Worm (Caenorhabditis elegans) whole organism, young adult: ENCODE data around the gene madf-1.
A peak's percentile ranks its signal among the peaks of the same experiment; 100 is the strongest.

Experiments
- C06A6.2 ChIP-seq: fragments of 200-800 bp; sonication (Bioruptor generic); conservative IDR thresholded peaks from 2 replicates; pipeline ENCODE4 v1.3.6; 2022; ENCODE audit warnings: missing genetic modification characterization, missing compliant biosample characterization
- D2030.7 ChIP-seq: fragments of 200-800 bp; sonication (Bioruptor generic); IDR thresholded peaks from 2 replicates; pipeline ENCODE4 v1.3.6; 2022; ENCODE audit warnings: missing genetic modification reagents, missing genetic modification characterization, missing compliant biosample characterization
- F10E7.11 ChIP-seq: sonication (generic microtip); optimal IDR thresholded peaks from 2 replicates; lab custom pipeline; 2017; ENCODE audit warnings: mild to moderate bottlenecking, missing genetic modification characterization, moderate library complexity, missing compliant biosample characterization
- F22D6.2 ChIP-seq: sonication (generic microtip); optimal IDR thresholded peaks from 2 replicates; lab custom pipeline; 2016; ENCODE audit warnings: mild to moderate bottlenecking, missing genetic modification characterization, missing compliant biosample characterization
- F23B12.7 ChIP-seq: sonication (generic microtip); optimal IDR thresholded peaks from 2 replicates; lab custom pipeline; 2017; ENCODE audit warnings: missing genetic modification characterization, mild to moderate bottlenecking, missing compliant biosample characterization, antibody characterized with exemption, moderate library complexity; ENCODE audit not compliant: insufficient read depth
- F39B2.1 ChIP-seq: fragments of 200-800 bp; sonication (Bioruptor generic); IDR thresholded peaks from 2 replicates; pipeline ENCODE4 v1.3.6; 2022; ENCODE audit warnings: missing genetic modification reagents, missing genetic modification characterization, missing compliant biosample characterization
- F49E8.2 ChIP-seq: sonication (generic microtip); optimal IDR thresholded peaks from 3 replicates; lab custom pipeline; 2017; ENCODE audit warnings: missing genetic modification characterization, mild to moderate bottlenecking, missing compliant biosample characterization, antibody characterized with exemption, moderate library complexity; ENCODE audit not compliant: insufficient read depth
- T07F8.4 ChIP-seq: sonication (generic microtip); optimal IDR thresholded peaks from 2 replicates; lab custom pipeline; 2016; ENCODE audit warnings: mild to moderate bottlenecking, missing genetic modification characterization, moderate library complexity, missing compliant biosample characterization
- Y53F4B.3 ChIP-seq: fragments of 200-800 bp; sonication (Bioruptor generic); IDR thresholded peaks from 2 replicates; pipeline ENCODE4 v1.3.6; 2022; ENCODE audit warnings: missing genetic modification reagents, missing genetic modification characterization, missing compliant biosample characterization
- Y67H2A.10 ChIP-seq: fragments of 200-800 bp; sonication (Bioruptor generic); conservative IDR thresholded peaks from 2 replicates; pipeline ENCODE4 v1.3.6; 2022; ENCODE audit warnings: missing genetic modification reagents, missing genetic modification characterization, missing compliant biosample characterization
- ama-1 ChIP-seq, 3 experiments: fragments of 150-350 bp in 1 of 3; sonication (generic microtip) in 2 of 3; optimal IDR thresholded peaks; 2 replicates each; lab custom pipeline; 2014 to 2018; ENCODE audit warnings: missing biosample characterization in 2 of 3, missing genetic modification characterization in 2 of 3, missing genetic modification reagents in 2 of 3
- aptf-2 ChIP-seq: fragments of 200-800 bp; sonication (Bioruptor generic); conservative IDR thresholded peaks from 2 replicates; pipeline ENCODE4 v1.3.6; 2022; ENCODE audit warnings: missing genetic modification reagents, missing genetic modification characterization, missing compliant biosample characterization
- aptf-3 ChIP-seq: fragments of 200-800 bp; sonication (Bioruptor generic); IDR thresholded peaks from 2 replicates; pipeline ENCODE4 v1.3.6; 2022; ENCODE audit warnings: missing genetic modification characterization, missing compliant biosample characterization
- attf-5 ChIP-seq: fragments of 200-800 bp; sonication (Bioruptor generic); optimal IDR thresholded peaks from 2 replicates; lab custom pipeline; 2018; ENCODE audit warnings: mild to moderate bottlenecking, missing genetic modification characterization, missing compliant biosample characterization
- attf-6 ChIP-seq: fragments of 200-800 bp; sonication (Bioruptor generic); IDR thresholded peaks from 2 replicates; pipeline ENCODE4 v1.3.6; 2022; ENCODE audit warnings: missing genetic modification reagents, missing genetic modification characterization, missing compliant biosample characterization
- bed-2 ChIP-seq: fragments of 200-800 bp; sonication (Bioruptor generic); IDR thresholded peaks from 2 replicates; pipeline ENCODE4 v1.3.6; 2022; ENCODE audit warnings: missing genetic modification reagents, missing genetic modification characterization, missing compliant biosample characterization
- ccch-3 ChIP-seq: fragments of 200-800 bp; sonication (Bioruptor generic); optimal IDR thresholded peaks from 2 replicates; lab custom pipeline; 2018; ENCODE audit warnings: mild to moderate bottlenecking, missing genetic modification characterization, missing compliant biosample characterization
- ceh-58 ChIP-seq: fragments of 200-800 bp; sonication (Bioruptor generic); IDR thresholded peaks from 2 replicates; pipeline ENCODE4 v1.3.6; 2022; ENCODE audit warnings: missing genetic modification characterization, missing compliant biosample characterization
- gei-17 ChIP-seq: fragments of 200-800 bp; sonication (Bioruptor generic); optimal IDR thresholded peaks from 2 replicates; lab custom pipeline; 2018; ENCODE audit warnings: mild to moderate bottlenecking, missing genetic modification characterization, missing compliant biosample characterization
- him-1 ChIP-seq: sonication (generic microtip); optimal IDR thresholded peaks from 2 replicates; lab custom pipeline; 2016; ENCODE audit warnings: missing genotype, missing genetic modification reagents, missing genetic modification characterization, missing compliant biosample characterization
- hmg-20 ChIP-seq: fragments of 200-800 bp; sonication (Bioruptor generic); IDR thresholded peaks from 2 replicates; pipeline ENCODE4 v1.3.6; 2022; ENCODE audit warnings: missing genetic modification reagents, missing genetic modification characterization, missing compliant biosample characterization
- hsf-1 ChIP-seq: fragments of 200-800 bp; sonication (Bioruptor generic); IDR thresholded peaks from 2 replicates; pipeline ENCODE4 v1.3.6; 2022; ENCODE audit warnings: missing genetic modification reagents, missing genetic modification characterization, missing compliant biosample characterization
- lin-40 ChIP-seq: sonication (generic microtip); optimal IDR thresholded peaks from 2 replicates; lab custom pipeline; 2016; ENCODE audit warnings: missing genetic modification characterization, mild to moderate bottlenecking, missing compliant biosample characterization, missing genotype, missing genetic modification reagents
- madf-3 ChIP-seq: fragments of 200-800 bp; sonication (Bioruptor generic); IDR thresholded peaks from 2 replicates; pipeline ENCODE4 v1.3.6; 2022; ENCODE audit warnings: missing genetic modification reagents, missing genetic modification characterization, missing compliant biosample characterization
- madf-8 ChIP-seq: fragments of 200-800 bp; sonication (Bioruptor generic); conservative IDR thresholded peaks from 2 replicates; pipeline ENCODE4 v1.3.6; 2022; ENCODE audit warnings: missing genetic modification reagents, missing genetic modification characterization, missing compliant biosample characterization
- mel-28 ChIP-seq: sonication (generic microtip); optimal IDR thresholded peaks from 2 replicates; lab custom pipeline; 2016; ENCODE audit warnings: borderline replicate concordance, mild to moderate bottlenecking, missing genetic modification characterization, missing compliant biosample characterization
- mes-4 ChIP-seq: sonication (generic microtip); optimal IDR thresholded peaks from 2 replicates; lab custom pipeline; 2016; ENCODE audit warnings: missing genotype, missing genetic modification characterization, missing compliant biosample characterization
- nhr-120 ChIP-seq: fragments of 200-800 bp; sonication (Bioruptor generic); IDR thresholded peaks from 2 replicates; pipeline ENCODE4 v1.3.6; 2022; ENCODE audit warnings: missing genetic modification characterization, missing compliant biosample characterization
- nhr-179 ChIP-seq: sonication (generic microtip); optimal IDR thresholded peaks from 2 replicates; lab custom pipeline; 2016; ENCODE audit warnings: mild to moderate bottlenecking, missing genetic modification characterization, missing compliant biosample characterization
- nhr-27 ChIP-seq: fragments of 200-800 bp; sonication (Bioruptor generic); optimal IDR thresholded peaks from 2 replicates; lab custom pipeline; 2018; ENCODE audit warnings: mild to moderate bottlenecking, missing genetic modification characterization, moderate library complexity, missing compliant biosample characterization
- pbrm-1 ChIP-seq: fragments of 200-800 bp; sonication (Bioruptor generic); IDR thresholded peaks from 2 replicates; pipeline ENCODE4 v1.3.6; 2022; ENCODE audit warnings: missing genetic modification reagents, missing genetic modification characterization, missing compliant biosample characterization
- pha-4 ChIP-seq: fragments of 150-350 bp; sonication (generic microtip); optimal IDR thresholded peaks from 2 replicates; lab custom pipeline; 2014; ENCODE audit warnings: missing biosample characterization, missing genetic modification reagents, missing genetic modification characterization
- rcor-1 ChIP-seq: fragments of 200-800 bp; sonication (Bioruptor generic); IDR thresholded peaks from 2 replicates; pipeline ENCODE4 v1.3.6; 2022; ENCODE audit warnings: missing genetic modification reagents, missing genetic modification characterization, missing compliant biosample characterization
- rec-8 ChIP-seq, 2 experiments: sonication (generic microtip); optimal IDR thresholded peaks; 2 replicates each; lab custom pipeline; 2016; ENCODE audit warnings: mild to moderate bottlenecking in 2 of 2, missing genetic modification characterization in 2 of 2, missing genetic modification reagents in 2 of 2, missing genotype in 2 of 2, missing biosample characterization in 1 of 2, missing compliant biosample characterization in 1 of 2, moderate library complexity in 1 of 2
- rpc-1 ChIP-seq, 2 experiments: fragments of 150-350 bp in 1 of 2; sonication (generic microtip) in 1 of 2; optimal IDR thresholded peaks; 2 replicates each; lab custom pipeline; 2014 to 2018; ENCODE audit warnings: missing biosample characterization in 1 of 2, missing genetic modification characterization in 1 of 2, missing genetic modification reagents in 1 of 2, missing genotype in 1 of 2
- snpc-1.1 ChIP-seq: sonication (generic microtip); optimal IDR thresholded peaks from 2 replicates; lab custom pipeline; 2017; ENCODE audit warnings: missing genetic modification characterization, mild to moderate bottlenecking, missing compliant biosample characterization, antibody characterized with exemption, moderate library complexity, missing genotype, missing genetic modification reagents; ENCODE audit not compliant: insufficient read depth
- snpc-1.3 ChIP-seq: sonication (generic microtip); optimal IDR thresholded peaks from 2 replicates; lab custom pipeline; 2017; ENCODE audit warnings: missing genetic modification characterization, mild to moderate bottlenecking, missing compliant biosample characterization, antibody characterized with exemption, moderate library complexity, missing genotype, missing genetic modification reagents; ENCODE audit not compliant: insufficient read depth
- snpc-3.4 ChIP-seq: sonication (generic microtip); optimal IDR thresholded peaks from 2 replicates; lab custom pipeline; 2017; ENCODE audit warnings: missing genetic modification characterization, mild to moderate bottlenecking, missing compliant biosample characterization, antibody characterized with exemption, moderate library complexity, missing genotype, missing genetic modification reagents
- snpc-4 ChIP-seq, 5 experiments: fragments of 150-350 bp in 1 of 5; sonication (generic microtip) in 4 of 5; optimal IDR thresholded peaks; 2 replicates each; lab custom pipeline; 2014 to 2018; ENCODE audit warnings: missing genetic modification characterization in 5 of 5, missing biosample characterization in 3 of 5, antibody characterized with exemption in 2 of 5, mild to moderate bottlenecking in 2 of 5, missing compliant biosample characterization in 2 of 5, missing genotype in 2 of 5, moderate library complexity in 2 of 5, missing genetic modification reagents in 1 of 5
- somi-1 ChIP-seq: fragments of 200-800 bp; sonication (Bioruptor generic); optimal IDR thresholded peaks from 2 replicates; lab custom pipeline; 2018; ENCODE audit warnings: mild to moderate bottlenecking, missing genetic modification characterization, missing compliant biosample characterization
- tbp1 ChIP-seq: fragments of 200-800 bp; sonication (Bioruptor generic); optimal IDR thresholded peaks from 2 replicates; lab custom pipeline; 2018; ENCODE audit warnings: mild to moderate bottlenecking, missing genetic modification characterization, missing compliant biosample characterization
- unc-62 ChIP-seq: fragments of 150-350 bp; optimal IDR thresholded peaks from 2 replicates; lab custom pipeline; 2014; ENCODE audit warnings: missing biosample characterization, missing genetic modification reagents, missing genetic modification characterization
- zfh-2 ChIP-seq: fragments of 200-800 bp; sonication (Bioruptor generic); conservative IDR thresholded peaks from 2 replicates; pipeline ENCODE4 v1.3.6; 2022; ENCODE audit warnings: missing genetic modification reagents, missing genetic modification characterization, missing compliant biosample characterization
- ztf-18 ChIP-seq: sonication (generic microtip); optimal IDR thresholded peaks from 2 replicates; lab custom pipeline; 2016; ENCODE audit warnings: missing genotype, mild to moderate bottlenecking, missing genetic modification characterization, missing compliant biosample characterization
- ztf-22 ChIP-seq: fragments of 200-800 bp; sonication (Bioruptor generic); optimal IDR thresholded peaks from 2 replicates; lab custom pipeline; 2018; ENCODE audit warnings: mild to moderate bottlenecking, missing genetic modification characterization, moderate library complexity, missing compliant biosample characterization
- ztf-28 ChIP-seq: fragments of 200-800 bp; sonication (Bioruptor generic); IDR thresholded peaks from 2 replicates; pipeline ENCODE4 v1.3.6; 2022; ENCODE audit warnings: missing genetic modification reagents, missing genetic modification characterization, missing compliant biosample characterization
- ztf-6 ChIP-seq: fragments of 200-800 bp; sonication (Bioruptor generic); IDR thresholded peaks from 2 replicates; pipeline ENCODE4 v1.3.6; 2022; ENCODE audit warnings: missing genetic modification reagents, missing genetic modification characterization, missing compliant biosample characterization

madf-1 gene

ce11 chrIV:874677-875076 lies 43.0 kb upstream of the madf-1 start, which contains the start of gene Y55F3BR.1 (continued):
- TF ChIP-seq nhr-27 (tag; lab: Kevin White, UChicago) (no peak), pbrm-1 (GFP tag; lab: Robert Waterston, UW) (0 out of 2 replicates have a peak, but pooled peaks have one; percentile 35), ztf-22 (GFP tag; lab: Kevin White, UChicago) (no peak), ztf-18 (no peak), F23B12.7 (tag; lab: Kevin White, UChicago) (peak; percentile 9), zfh-2 (GFP tag; lab: Robert Waterston, UW) (no peak), nhr-120 (GFP tag; lab: Robert Waterston, UW) (no peak), Y53F4B.3 (GFP tag; lab: Robert Waterston, UW) (no peak), him-1 (tag; lab: Kevin White, UChicago) (no peak), F10E7.11 (tag; lab: Kevin White, UChicago) (no peak), snpc-3.4 (tag; lab: Kevin White, UChicago) (no peak), aptf-2 (GFP tag; lab: Robert Waterston, UW) (no peak), T07F8.4 (no peak), snpc-4 (GFP tag; optimal IDR thresholded peaks at IDR 0.05; lab: Kevin White, UChicago) (no peak), snpc-4 (tag; optimal IDR thresholded peaks at IDR 0.05; lab: Kevin White, UChicago) (peak in 2 of 4 experiments; percentile 64 to 65), ztf-28 (GFP tag; lab: Robert Waterston, UW) (no peak), unc-62 (GFP tag; lab: Kevin White, UChicago) (no peak), C06A6.2 (no peak), rec-8 (tag; optimal IDR thresholded peaks at IDR 0.05; lab: Kevin White, UChicago) (no peak), hsf-1 (GFP tag; lab: Robert Waterston, UW) (no peak), gei-17 (GFP tag; lab: Kevin White, UChicago) (no peak), madf-8 (GFP tag; lab: Robert Waterston, UW) (no peak), mel-28 (tag; lab: Kevin White, UChicago) (no peak), ceh-58 (GFP tag; lab: Robert Waterston, UW) (no peak), attf-5 (GFP tag; lab: Kevin White, UChicago) (peak; percentile 8), madf-3 (GFP tag; lab: Robert Waterston, UW) (no peak), pha-4 (tag; lab: Kevin White, UChicago) (no peak), attf-6 (GFP tag; lab: Robert Waterston, UW) (no peak), tbp1 (GFP tag; lab: Kevin White, UChicago) (peak; percentile 34), F39B2.1 (GFP tag; lab: Robert Waterston, UW) (no peak), aptf-3 (GFP tag; lab: Robert Waterston, UW) (no peak), ccch-3 (GFP tag; lab: Kevin White, UChicago) (no peak), mes-4 (tag; lab: Kevin White, UChicago) (no peak), snpc-1.1 (tag; lab: Kevin White, UChicago) (no peak), bed-2 (no peak), lin-40 (tag; lab: Kevin White, UChicago) (no peak), ama-1 (optimal IDR thresholded peaks at IDR 0.05; lab: Kevin White, UChicago) (no peak), ama-1 (GFP tag; optimal IDR thresholded peaks at IDR 0.05; lab: Kevin White, UChicago) (no peak), snpc-1.3 (no peak), F22D6.2 (tag; lab: Kevin White, UChicago) (no peak), ztf-6 (GFP tag; lab: Robert Waterston, UW) (no peak), F49E8.2 (tag; lab: Kevin White, UChicago) (no peak), hmg-20 (GFP tag; lab: Robert Waterston, UW) (no peak), rpc-1 (optimal IDR thresholded peaks at IDR 0.05; lab: Kevin White, UChicago) (no peak), rpc-1 (tag; optimal IDR thresholded peaks at IDR 0.05; lab: Kevin White, UChicago) (no peak), rcor-1 (GFP tag; lab: Robert Waterston, UW) (no peak), Y67H2A.10 (GFP tag; lab: Robert Waterston, UW) (no peak), somi-1 (GFP tag; lab: Kevin White, UChicago) (no peak), D2030.7 (GFP tag; lab: Robert Waterston, UW) (peak; percentile 32; the same call in 1 of the 2 replicates), nhr-179 (tag; lab: Kevin White, UChicago) (no peak)
